Fruit fly (Drosophila melanogaster) whole organism, embryonic: ENCODE measurements around the gene Rok.

Source experiments
- Abd-B ChIP-seq: fragments of 200-800 bp; sonication (Bioruptor generic); optimal IDR thresholded peaks from 2 replicates; lab custom pipeline; 2018; ENCODE audit warnings: missing biosample characterization, mild to moderate bottlenecking, missing genetic modification characterization, moderate library complexity
- Aef1 ChIP-seq: fragments of 200-800 bp; sonication (Bioruptor generic); IDR thresholded peaks from 3 replicates; pipeline ENCODE4 v1.3.6; 2022; ENCODE audit warnings: missing biosample characterization, missing genetic modification characterization
- CG10147 ChIP-seq: fragments of 200-800 bp; sonication (Bioruptor generic); optimal IDR thresholded peaks from 2 replicates; lab custom pipeline; 2019; ENCODE audit warnings: missing biosample characterization, mild to moderate bottlenecking, missing genetic modification characterization, moderate library complexity
- CG13296 ChIP-seq: fragments of 200-800 bp; sonication (Bioruptor generic); optimal IDR thresholded peaks from 3 replicates; lab custom pipeline; 2018; ENCODE audit warnings: missing biosample characterization, mild to moderate bottlenecking, missing genetic modification characterization
- CG13894 ChIP-seq: fragments of 200-800 bp; sonication (Bioruptor generic); optimal IDR thresholded peaks from 3 replicates; lab custom pipeline; 2018; ENCODE audit warnings: missing biosample characterization, mild to moderate bottlenecking, missing genetic modification characterization, moderate library complexity
- CG17361 ChIP-seq: fragments of 200-800 bp; sonication (Bioruptor generic); IDR thresholded peaks from 3 replicates; pipeline ENCODE4 v1.3.6; 2022; ENCODE audit warnings: missing biosample characterization, missing genetic modification characterization
- CG17829 ChIP-seq: fragments of 200-800 bp; optimal IDR thresholded peaks from 2 replicates; lab custom pipeline; 2019; ENCODE audit warnings: missing biosample characterization, mild to moderate bottlenecking, missing genetic modification characterization, moderate library complexity
- CG2202 ChIP-seq: fragments of 200-800 bp; sonication (Bioruptor generic); optimal IDR thresholded peaks from 2 replicates; lab custom pipeline; 2018; ENCODE audit warnings: missing biosample characterization, mild to moderate bottlenecking, missing genetic modification characterization
- CG2678 ChIP-seq: fragments of 200-800 bp; sonication (Bioruptor generic); optimal IDR thresholded peaks from 3 replicates; lab custom pipeline; 2019; ENCODE audit warnings: missing biosample characterization, mild to moderate bottlenecking, missing genetic modification characterization, moderate library complexity
- CG4360 ChIP-seq: fragments of 200-800 bp; sonication (Bioruptor generic); IDR thresholded peaks from 2 replicates; pipeline ENCODE4 v1.3.6; 2022; ENCODE audit warnings: missing biosample characterization, missing genetic modification characterization
- CG43689 ChIP-seq: fragments of 200-800 bp; sonication (Bioruptor generic); IDR thresholded peaks from 2 replicates; pipeline ENCODE4 v1.3.6; 2022; ENCODE audit warnings: missing biosample characterization, missing genetic modification characterization
- CG7271 ChIP-seq: fragments of 200-800 bp; sonication (Bioruptor generic); optimal IDR thresholded peaks from 2 replicates; lab custom pipeline; 2018; ENCODE audit warnings: missing biosample characterization, mild to moderate bottlenecking, missing genetic modification characterization, moderate library complexity
- CG8290 ChIP-seq, 3 experiments: fragments of 200-800 bp; sonication (Bioruptor generic); optimal IDR thresholded peaks; 2 replicates each; lab custom pipeline; 2016 to 2019; ENCODE audit warnings: missing biosample characterization in 3 of 3, missing genetic modification characterization in 3 of 3, mild to moderate bottlenecking in 2 of 3, moderate library complexity in 1 of 3
- CG8765 ChIP-seq: fragments of 200-800 bp; sonication (Bioruptor generic); IDR thresholded peaks from 2 replicates; pipeline ENCODE4 v1.3.6; 2022; ENCODE audit warnings: missing biosample characterization, missing genetic modification characterization
- CG8924 ChIP-seq: fragments of 200-800 bp; optimal IDR thresholded peaks from 3 replicates; lab custom pipeline; 2019; ENCODE audit warnings: missing biosample characterization, mild to moderate bottlenecking, missing genetic modification characterization, moderate library complexity
- Dp ChIP-seq: fragments of 200-800 bp; sonication (Bioruptor generic); optimal IDR thresholded peaks from 2 replicates; lab custom pipeline; 2018; ENCODE audit warnings: missing biosample characterization, mild to moderate bottlenecking, missing genetic modification characterization, moderate library complexity
- Dref ChIP-seq: fragments of 200-800 bp; sonication (Bioruptor generic); IDR thresholded peaks from 2 replicates; pipeline ENCODE4 v1.3.6; 2022; ENCODE audit warnings: missing biosample characterization, missing genetic modification characterization
- E2f1 ChIP-seq: fragments of 200-800 bp; sonication (Bioruptor generic); IDR thresholded peaks from 2 replicates; pipeline ENCODE4 v1.3.6; 2022; ENCODE audit warnings: missing biosample characterization, missing genetic modification characterization
- E2f2 ChIP-seq: fragments of 200-800 bp; sonication (Bioruptor generic); IDR thresholded peaks from 2 replicates; pipeline ENCODE4 v1.3.6; 2022; ENCODE audit warnings: missing biosample characterization, missing genetic modification characterization
- Eip74EF ChIP-seq, 2 experiments: fragments of 200-800 bp in 1 of 2; fragments of >200 bp in 1 of 2; sonication (Bioruptor generic) in 1 of 2; optimal IDR thresholded peaks; 2 replicates each; lab custom pipeline; 2017 to 2019; ENCODE audit warnings: missing biosample characterization in 2 of 2, missing genetic modification characterization in 2 of 2, mild to moderate bottlenecking in 1 of 2, moderate library complexity in 1 of 2
- Ets65A ChIP-seq: fragments of 200-800 bp; sonication (Bioruptor generic); peaks from one replicate; lab custom pipeline; 2016; ENCODE audit warnings: missing biosample characterization, missing genetic modification characterization
- Ets97D ChIP-seq: fragments of 200-800 bp; sonication (Bioruptor generic); optimal IDR thresholded peaks from 3 replicates; lab custom pipeline; 2016; ENCODE audit warnings: missing biosample characterization, missing genetic modification characterization
- Hand ChIP-seq: fragments of 200-800 bp; sonication (Bioruptor generic); optimal IDR thresholded peaks from 2 replicates; lab custom pipeline; 2017; ENCODE audit warnings: mild to moderate bottlenecking, missing biosample characterization, missing genetic modification reagents, missing genetic modification characterization
- Lhr ChIP-seq: fragments of 200-800 bp; sonication (Bioruptor generic); optimal IDR thresholded peaks from 3 replicates; lab custom pipeline; 2017; ENCODE audit warnings: mild to moderate bottlenecking, missing biosample characterization, missing genetic modification reagents, missing genetic modification characterization
- NC2β ChIP-seq: fragments of 200-800 bp; sonication (Bioruptor generic); optimal IDR thresholded peaks from 2 replicates; lab custom pipeline; 2016; ENCODE audit warnings: missing biosample characterization, missing genetic modification characterization
- Nf-YC ChIP-seq: fragments of 200-800 bp; optimal IDR thresholded peaks from 3 replicates; lab custom pipeline; 2019; ENCODE audit warnings: missing biosample characterization, mild to moderate bottlenecking, missing genetic modification characterization, moderate library complexity
- TFAM ChIP-seq: fragments of 200-800 bp; sonication (Bioruptor generic); optimal IDR thresholded peaks from 2 replicates; lab custom pipeline; 2017; ENCODE audit warnings: missing biosample characterization, missing genetic modification characterization, inconsistent platforms
- Taf1 ChIP-seq: fragments of 200-800 bp; sonication (Bioruptor generic); IDR thresholded peaks from 2 replicates; pipeline ENCODE4 v1.3.6; 2022; ENCODE audit warnings: missing biosample characterization, missing genetic modification characterization
- ap ChIP-seq: fragments of 200-800 bp; sonication (Bioruptor generic); IDR thresholded peaks from 2 replicates; pipeline ENCODE4 v1.3.6; 2022; ENCODE audit warnings: missing biosample characterization, missing genetic modification characterization
- bab2 ChIP-seq: fragments of 200-800 bp; sonication (Bioruptor generic); optimal IDR thresholded peaks from 2 replicates; lab custom pipeline; 2016; ENCODE audit warnings: missing biosample characterization, missing genetic modification characterization
- bsh ChIP-seq, 2 experiments: fragments of 200-800 bp; sonication (Bioruptor generic); optimal IDR thresholded peaks; 2 replicates each; lab custom pipeline; 2017 to 2018; ENCODE audit warnings: mild to moderate bottlenecking in 2 of 2, missing biosample characterization in 2 of 2, missing genetic modification characterization in 2 of 2, moderate library complexity in 1 of 2
- fd96Cb ChIP-seq: fragments of 200-800 bp; sonication (Bioruptor generic); optimal IDR thresholded peaks from 2 replicates; lab custom pipeline; 2018; ENCODE audit warnings: missing biosample characterization, mild to moderate bottlenecking, missing genetic modification characterization, moderate library complexity
- ftz-f1 ChIP-seq: fragments of 200-800 bp; sonication (Bioruptor generic); optimal IDR thresholded peaks from 2 replicates; lab custom pipeline; 2016; ENCODE audit warnings: missing biosample characterization, missing genetic modification characterization
- grn ChIP-seq: fragments of 200-800 bp; sonication (Bioruptor generic); optimal IDR thresholded peaks from 3 replicates; lab custom pipeline; 2017; ENCODE audit warnings: missing biosample characterization, missing genetic modification characterization
- hbn ChIP-seq: fragments of 200-800 bp; sonication (Bioruptor generic); IDR thresholded peaks from 2 replicates; pipeline ENCODE4 v1.3.6; 2022; ENCODE audit warnings: missing biosample characterization, missing genetic modification characterization; ENCODE audit not compliant: partially characterized antibody
- ind ChIP-seq: fragments of 200-800 bp; sonication (Bioruptor generic); optimal IDR thresholded peaks from 3 replicates; lab custom pipeline; 2016; ENCODE audit warnings: missing biosample characterization, missing genetic modification characterization
- p53 ChIP-seq: fragments of 200-800 bp; sonication (Bioruptor generic); optimal IDR thresholded peaks from 2 replicates; lab custom pipeline; 2016; ENCODE audit warnings: missing biosample characterization, missing genetic modification characterization
- pfk ChIP-seq: fragments of 200-800 bp; sonication (Bioruptor generic); optimal IDR thresholded peaks from 2 replicates; lab custom pipeline; 2018; ENCODE audit warnings: missing biosample characterization, mild to moderate bottlenecking, missing genetic modification characterization, moderate library complexity
- pum ChIP-seq: fragments of 200-800 bp; sonication (Bioruptor generic); optimal IDR thresholded peaks from 2 replicates; lab custom pipeline; 2016; ENCODE audit warnings: missing biosample characterization, missing genetic modification characterization
- pzg ChIP-seq: fragments of 200-800 bp; sonication (Bioruptor generic); optimal IDR thresholded peaks from 3 replicates; lab custom pipeline; 2018; ENCODE audit warnings: missing biosample characterization, mild to moderate bottlenecking, missing genetic modification characterization, moderate library complexity
- rib ChIP-seq: fragments of 200-800 bp; sonication (Bioruptor generic); IDR thresholded peaks from 2 replicates; pipeline ENCODE4 v1.3.6; 2022; ENCODE audit warnings: missing biosample characterization, missing genetic modification characterization
- sens ChIP-seq: fragments of 200-800 bp; sonication (Bioruptor generic); peaks from one replicate; lab custom pipeline; 2016; ENCODE audit warnings: missing biosample characterization, missing genetic modification characterization
- sisA ChIP-seq: fragments of 200-800 bp; sonication (Bioruptor generic); IDR thresholded peaks from 2 replicates; pipeline ENCODE4 v1.3.6; 2022; ENCODE audit warnings: missing biosample characterization, missing genetic modification characterization
- tup ChIP-seq: fragments of 200-800 bp; sonication (Bioruptor generic); optimal IDR thresholded peaks from 2 replicates; lab custom pipeline; 2016; ENCODE audit warnings: missing biosample characterization, mild to moderate bottlenecking, missing genetic modification characterization, moderate library complexity
- unc-4 ChIP-seq: fragments of 200-800 bp; sonication (Bioruptor generic); IDR thresholded peaks from 2 replicates; pipeline ENCODE4 v1.3.6; 2022; ENCODE audit warnings: missing biosample characterization, missing genetic modification characterization; ENCODE audit not compliant: partially characterized antibody
- vvl ChIP-seq: fragments of 200-800 bp; sonication (Bioruptor generic); IDR thresholded peaks from 2 replicates; pipeline ENCODE4 v1.3.6; 2022; ENCODE audit warnings: missing biosample characterization, missing genetic modification characterization
- wdn ChIP-seq: fragments of 200-800 bp; sonication (Bioruptor generic); IDR thresholded peaks from 2 replicates; pipeline ENCODE4 v1.3.6; 2022; ENCODE audit warnings: missing biosample characterization, missing genetic modification characterization
- zen ChIP-seq: fragments of 200-800 bp; sonication (Bioruptor generic); optimal IDR thresholded peaks from 3 replicates; lab custom pipeline; 2018; ENCODE audit warnings: missing biosample characterization, mild to moderate bottlenecking, missing genetic modification characterization, moderate library complexity

Gene Rok

dm6 chrX:16616773-16617738, 20.2 kb downstream of the Rok start (continued):
- TF ChIP-seq ind (GFP tag; lab: Kevin White, UChicago): no peak
- TF ChIP-seq Hand (GFP tag; lab: Kevin White, UChicago): no peak
- no peak for TF ChIP-seq bsh (GFP tag; optimal IDR thresholded peaks at IDR 0.05; lab: Kevin White, UChicago)
- TF ChIP-seq Lhr (GFP tag; lab: Kevin White, UChicago): no peak
- TF ChIP-seq E2f1 (GFP tag; lab: Robert Waterston, UW): no peak
- no peak for TF ChIP-seq Dref
- peak; percentile 6 for TF ChIP-seq sens (GFP tag; lab: Kevin White, UChicago)
- no peak for TF ChIP-seq sisA (GFP tag; lab: Robert Waterston, UW)
- TF ChIP-seq CG2202 (tag; lab: Kevin White, UChicago): no peak
- no peak for TF ChIP-seq bab2 (GFP tag; lab: Kevin White, UChicago)
- no peak for TF ChIP-seq grn (GFP tag; lab: Kevin White, UChicago)
- TF ChIP-seq pfk (GFP tag; lab: Kevin White, UChicago): no peak
- no peak for TF ChIP-seq CG43689 (GFP tag; lab: Robert Waterston, UW)
- peak; percentile 41 for TF ChIP-seq CG13894 (tag; lab: Kevin White, UChicago)
- TF ChIP-seq Ets97D: no peak
- no peak for TF ChIP-seq Taf1 (GFP tag; lab: Robert Waterston, UW)
- TF ChIP-seq vvl: no peak
- no peak for TF ChIP-seq Eip74EF (GFP tag; optimal IDR thresholded peaks at IDR 0.05; lab: Kevin White, UChicago)
- TF ChIP-seq pum: no peak
- TF ChIP-seq CG8290 (GFP tag; optimal IDR thresholded peaks at IDR 0.05; lab: Kevin White, UChicago): no peak
- TF ChIP-seq CG8290 (tag; optimal IDR thresholded peaks at IDR 0.05; lab: Kevin White, UChicago): no peak
- TF ChIP-seq wdn (GFP tag; lab: Robert Waterston, UW): no peak
- no peak for TF ChIP-seq CG2678 (tag; lab: Kevin White, UChicago)
- TF ChIP-seq CG17361 (GFP tag; lab: Robert Waterston, UW): no peak

dm6 chrX:16610601-16611058, 26.6 kb downstream of the Rok start, which contains the start of gene mbt:
mbt (plus strand) TSS chrX:16610685.
- TF ChIP-seq CG8765 (GFP tag; lab: Robert Waterston, UW) (no peak), unc-4 (peak; percentile 88), TFAM (GFP tag; lab: Kevin White, UChicago) (no peak), Dref (peak; percentile 75), CG13296 (GFP tag; lab: Kevin White, UChicago) (no peak), Nf-YC (tag; lab: Kevin White, UChicago) (peak; percentile 45), NC2β (GFP tag; lab: Kevin White, UChicago) (peak; percentile 18), E2f2 (GFP tag; lab: Robert Waterston, UW) (peak; percentile 85), tup (GFP tag; lab: Kevin White, UChicago) (no peak), CG7271 (peak; percentile 8), rib (no peak), CG8924 (tag; lab: Kevin White, UChicago) (peak; percentile 61), ap (GFP tag; lab: Robert Waterston, UW) (no peak), Aef1 (GFP tag; lab: Robert Waterston, UW) (peak; percentile 31; the same call in 1 of the 3 replicates), CG10147 (GFP tag; lab: Kevin White, UChicago) (peak; percentile 55), ind (GFP tag; lab: Kevin White, UChicago) (no peak), CG4360 (GFP tag; lab: Robert Waterston, UW) (peak; percentile 94), hbn (GFP tag; lab: Robert Waterston, UW) (peak; percentile 89), p53 (GFP tag; lab: Kevin White, UChicago) (peak; percentile 58), Dp (peak; percentile 82), Ets65A (GFP tag; lab: Kevin White, UChicago) (peak; percentile 35), pzg (GFP tag; lab: Kevin White, UChicago) (peak; percentile 93), CG17829 (tag; lab: Kevin White, UChicago) (peak; percentile 21), ftz-f1 (GFP tag; lab: Kevin White, UChicago) (peak; percentile 19), Abd-B (no peak), zen (tag; lab: Kevin White, UChicago) (peak; percentile 24), fd96Cb (tag; lab: Kevin White, UChicago) (no peak)
